Worm (Caenorhabditis elegans): ENCODE results near the gene lgc-35.

Gene lgc-35

ce11 chrII:12878697-12879096 lies 38.7 kb upstream of the lgc-35 start:
- peak; percentile 34 for TF ChIP-seq lin-39 (tag; optimal IDR thresholded peaks at IDR 0.05)
- TF ChIP-seq ZK546.5 (tag; optimal IDR thresholded peaks at IDR 0.05) = no peak
- no peak for TF ChIP-seq ceh-28 (tag; optimal IDR thresholded peaks at IDR 0.05)
- no peak for TF ChIP-seq ztf-4 (tag; optimal IDR thresholded peaks at IDR 0.05)
- no peak for TF ChIP-seq zag-1 (tag; optimal IDR thresholded peaks at IDR 0.05)
- TF ChIP-seq skn-1 (tag; optimal IDR thresholded peaks at IDR 0.05) = no peak
- peak; percentile 9 for TF ChIP-seq snpc-4 (tag; optimal IDR thresholded peaks at IDR 0.05)
- no peak for TF ChIP-seq tbx-2 (tag; optimal IDR thresholded peaks at IDR 0.05)
- peak; percentile 27 for TF ChIP-seq nfya-1 (tag; optimal IDR thresholded peaks at IDR 0.05; ENCODE audit: insufficient read depth)
- TF ChIP-seq pha-4 (tag; optimal IDR thresholded peaks at IDR 0.05) = peak; percentile 93
- TF ChIP-seq nhr-76 (tag; optimal IDR thresholded peaks at IDR 0.05) = no peak
- no peak for TF ChIP-seq nhr-237 (tag; optimal IDR thresholded peaks at IDR 0.05)
- TF ChIP-seq mdl-1 (tag; optimal IDR thresholded peaks at IDR 0.05) = peak; percentile 38
- no peak for TF ChIP-seq elt-1 (tag; optimal IDR thresholded peaks at IDR 0.05)
- TF ChIP-seq ceh-82 (tag; optimal IDR thresholded peaks at IDR 0.05) = no peak
- TF ChIP-seq R02D3.7 (tag; optimal IDR thresholded peaks at IDR 0.05) = no peak
- TF ChIP-seq ama-1 (optimal IDR thresholded peaks at IDR 0.05) = peak; percentile 27
- TF ChIP-seq elt-3 (tag; optimal IDR thresholded peaks at IDR 0.05) = no peak
- TF ChIP-seq unc-39 (tag; optimal IDR thresholded peaks at IDR 0.05) = no peak
- no peak for TF ChIP-seq aly-2 (tag; optimal IDR thresholded peaks at IDR 0.05)
- TF ChIP-seq fkh-2 (tag; optimal IDR thresholded peaks at IDR 0.05) = no peak
- TF ChIP-seq fkh-10 (GFP tag; optimal IDR thresholded peaks at IDR 0.05) = no peak
- TF ChIP-seq ceh-16 (tag; optimal IDR thresholded peaks at IDR 0.05) = no peak
- peak; percentile 41 for TF ChIP-seq jun-1 (tag; optimal IDR thresholded peaks at IDR 0.05)
- TF ChIP-seq nhr-25 (tag; optimal IDR thresholded peaks at IDR 0.05) = no peak
- no peak for TF ChIP-seq unc-62 (GFP tag; optimal IDR thresholded peaks at IDR 0.05)
- no peak for TF ChIP-seq nhr-23 (tag; optimal IDR thresholded peaks at IDR 0.05)
- TF ChIP-seq nhr-67 (tag; optimal IDR thresholded peaks at IDR 0.05) = no peak
- no peak for TF ChIP-seq sea-2 (GFP tag; optimal IDR thresholded peaks at IDR 0.05)
- no peak for TF ChIP-seq nhr-28 (tag; optimal IDR thresholded peaks at IDR 0.05)
- TF ChIP-seq nhr-12 (tag; optimal IDR thresholded peaks at IDR 0.05) = no peak
- TF ChIP-seq ztf-11 (tag; optimal IDR thresholded peaks at IDR 0.05) = no peak
- TF ChIP-seq egl-5 (tag; optimal IDR thresholded peaks at IDR 0.05) = no peak
- no peak for TF ChIP-seq fos-1 (tag; optimal IDR thresholded peaks at IDR 0.05)
- no peak for TF ChIP-seq daf-12 (tag; optimal IDR thresholded peaks at IDR 0.05)
- TF ChIP-seq hmg-11 (tag; optimal IDR thresholded peaks at IDR 0.05) = peak; percentile 12
- no peak for TF ChIP-seq eor-1 (tag; optimal IDR thresholded peaks at IDR 0.05)
- TF ChIP-seq nhr-43 (tag; optimal IDR thresholded peaks at IDR 0.05; ENCODE audit: poor library complexity, severe bottlenecking) = no peak
- no peak for TF ChIP-seq egl-27 (tag; optimal IDR thresholded peaks at IDR 0.05)
- no peak for TF ChIP-seq nhr-11 (tag; optimal IDR thresholded peaks at IDR 0.05)
- no peak for TF ChIP-seq mml-1 (tag; optimal IDR thresholded peaks at IDR 0.05)
- no peak for TF ChIP-seq lin-15B (tag; optimal IDR thresholded peaks at IDR 0.05)
- peak; percentile 95 for TF ChIP-seq pqm-1 (tag; optimal IDR thresholded peaks at IDR 0.05)
- TF ChIP-seq elt-2 (tag; optimal IDR thresholded peaks at IDR 0.05) = peak; percentile 98
- TF ChIP-seq lsy-12 (tag; optimal IDR thresholded peaks at IDR 0.05) = peak; percentile 17
- TF ChIP-seq nhr-77 (tag; optimal IDR thresholded peaks at IDR 0.05) = no peak
- no peak for TF ChIP-seq ceh-9 (tag; optimal IDR thresholded peaks at IDR 0.05)
